Fruit fly (Drosophila melanogaster) whole organism, embryonic: Measurements from ENCODE around the gene fz3.

ENCODE experiments used
- CG11398 ChIP-seq: fragments of 200-800 bp; sonication (Bioruptor generic); optimal IDR thresholded peaks from 2 replicates; lab custom pipeline; 2016; ENCODE audit warnings: missing biosample characterization, missing genetic modification characterization
- CG12391 ChIP-seq: fragments of 200-800 bp; sonication (Bioruptor generic); optimal IDR thresholded peaks from 3 replicates; lab custom pipeline; 2018; ENCODE audit warnings: missing biosample characterization, mild to moderate bottlenecking, missing genetic modification characterization, moderate library complexity
- CG12769 ChIP-seq: fragments of 200-800 bp; sonication (Bioruptor generic); optimal IDR thresholded peaks from 2 replicates; lab custom pipeline; 2019; ENCODE audit warnings: missing biosample characterization, mild to moderate bottlenecking, missing genetic modification characterization, moderate library complexity
- CG13296 ChIP-seq: fragments of 200-800 bp; sonication (Bioruptor generic); optimal IDR thresholded peaks from 3 replicates; lab custom pipeline; 2018; ENCODE audit warnings: missing biosample characterization, mild to moderate bottlenecking, missing genetic modification characterization
- CG13624 ChIP-seq: fragments of 200-800 bp; sonication (Bioruptor generic); optimal IDR thresholded peaks from 2 replicates; lab custom pipeline; 2016; ENCODE audit warnings: missing biosample characterization, missing genetic modification characterization
- CG13894 ChIP-seq: fragments of 200-800 bp; sonication (Bioruptor generic); optimal IDR thresholded peaks from 3 replicates; lab custom pipeline; 2018; ENCODE audit warnings: missing biosample characterization, mild to moderate bottlenecking, missing genetic modification characterization, moderate library complexity
- CG14860 ChIP-seq: fragments of 200-800 bp; sonication (Bioruptor generic); IDR thresholded peaks from 3 replicates; pipeline ENCODE4 v1.3.6; 2022; ENCODE audit warnings: missing biosample characterization, missing genetic modification characterization; ENCODE audit not compliant: partially characterized antibody
- CG15601 ChIP-seq: fragments of 200-800 bp; sonication (Bioruptor generic); optimal IDR thresholded peaks from 3 replicates; lab custom pipeline; 2019; ENCODE audit warnings: missing biosample characterization, mild to moderate bottlenecking, missing genetic modification characterization, moderate library complexity
- CG17186 ChIP-seq: fragments of 200-800 bp; sonication (Bioruptor generic); optimal IDR thresholded peaks from 3 replicates; lab custom pipeline; 2017; ENCODE audit warnings: missing biosample characterization, missing genetic modification reagents, missing genetic modification characterization
- CG2889 ChIP-seq: fragments of 200-800 bp; sonication (Bioruptor generic); IDR thresholded peaks from 3 replicates; pipeline ENCODE4 v1.3.6; 2022; ENCODE audit warnings: missing biosample characterization, missing genetic modification characterization
- CG31224 ChIP-seq: fragments of 200-800 bp; sonication (Bioruptor generic); IDR thresholded peaks from 2 replicates; pipeline ENCODE4 v1.3.6; 2022; ENCODE audit warnings: missing biosample characterization, missing genetic modification characterization
- CG3407 ChIP-seq: fragments of 200-800 bp; sonication (Bioruptor generic); optimal IDR thresholded peaks from 2 replicates; lab custom pipeline; 2018; ENCODE audit warnings: missing biosample characterization, mild to moderate bottlenecking, missing genetic modification characterization
- CG5245 ChIP-seq: fragments of 200-800 bp; sonication (Bioruptor generic); optimal IDR thresholded peaks from 3 replicates; lab custom pipeline; 2016; ENCODE audit warnings: missing biosample characterization, missing genetic modification characterization
- CG8924 ChIP-seq: fragments of 200-800 bp; optimal IDR thresholded peaks from 3 replicates; lab custom pipeline; 2019; ENCODE audit warnings: missing biosample characterization, mild to moderate bottlenecking, missing genetic modification characterization, moderate library complexity
- D19A ChIP-seq: fragments of 200-800 bp; optimal IDR thresholded peaks from 3 replicates; lab custom pipeline; 2019; ENCODE audit warnings: missing biosample characterization, mild to moderate bottlenecking, missing genetic modification characterization, moderate library complexity
- Deaf1 ChIP-seq: fragments of 200-800 bp; optimal IDR thresholded peaks from 3 replicates; lab custom pipeline; 2019; ENCODE audit warnings: missing biosample characterization, mild to moderate bottlenecking, missing genetic modification characterization, moderate library complexity
- Dref ChIP-seq: fragments of 200-800 bp; sonication (Bioruptor generic); IDR thresholded peaks from 2 replicates; pipeline ENCODE4 v1.3.6; 2022; ENCODE audit warnings: missing biosample characterization, missing genetic modification characterization
- Gsc ChIP-seq: fragments of 200-800 bp; sonication (Bioruptor generic); IDR thresholded peaks from 2 replicates; pipeline ENCODE4 v1.3.6; 2022; ENCODE audit warnings: missing biosample characterization, missing genetic modification characterization
- HLH4C ChIP-seq: fragments of 200-800 bp; sonication (Bioruptor generic); IDR thresholded peaks from 3 replicates; pipeline ENCODE4 v1.3.6; 2022; ENCODE audit warnings: missing biosample characterization, missing genetic modification characterization; ENCODE audit not compliant: partially characterized antibody
- Hmr ChIP-seq: fragments of 200-800 bp; sonication (Bioruptor generic); optimal IDR thresholded peaks from 3 replicates; lab custom pipeline; 2017; ENCODE audit warnings: mild to moderate bottlenecking, missing biosample characterization, missing genetic modification reagents, missing genetic modification characterization
- Hr3 ChIP-seq: fragments of 200-800 bp; sonication (Bioruptor generic); optimal IDR thresholded peaks from 3 replicates; lab custom pipeline; 2016; ENCODE audit warnings: missing biosample characterization, missing genetic modification characterization
- Jarid2 ChIP-seq: fragments of 200-800 bp; sonication (Bioruptor generic); optimal IDR thresholded peaks from 3 replicates; lab custom pipeline; 2017; ENCODE audit warnings: mild to moderate bottlenecking, missing biosample characterization, missing genetic modification reagents, missing genetic modification characterization
- Mrtf ChIP-seq: fragments of 200-800 bp; sonication (Bioruptor generic); IDR thresholded peaks from 3 replicates; pipeline ENCODE4 v1.3.6; 2022; ENCODE audit warnings: missing biosample characterization, missing genetic modification characterization
- Myb ChIP-seq: fragments of 200-800 bp; sonication (Bioruptor generic); optimal IDR thresholded peaks from 2 replicates; lab custom pipeline; 2016; ENCODE audit warnings: missing biosample characterization, missing genetic modification characterization
- Trl ChIP-seq, 3 experiments: fragments of >200 bp in 2 of 3; fragments of 200-800 bp in 1 of 3; sonication (Bioruptor generic) in 1 of 3; optimal IDR thresholded peaks; 2 replicates in 1 of 3; 3 replicates in 2 of 3; lab custom pipeline; 2016 to 2017; ENCODE audit warnings: missing biosample characterization in 1 of 3, missing genetic modification characterization in 1 of 3
- ac ChIP-seq: fragments of 200-800 bp; sonication (Bioruptor generic); optimal IDR thresholded peaks from 3 replicates; lab custom pipeline; 2017; ENCODE audit warnings: missing biosample characterization, mild to moderate bottlenecking, missing genetic modification characterization
- cg ChIP-seq: fragments of 200-800 bp; sonication (Bioruptor generic); optimal IDR thresholded peaks from 3 replicates; lab custom pipeline; 2019; ENCODE audit warnings: missing biosample characterization, mild to moderate bottlenecking, missing genetic modification characterization, moderate library complexity
- ci ChIP-seq: fragments of 200-800 bp; sonication (Bioruptor generic); IDR thresholded peaks from 3 replicates; pipeline ENCODE4 v1.3.6; 2022; ENCODE audit warnings: missing biosample characterization, missing genetic modification characterization
- corto ChIP-seq: fragments of 200-800 bp; sonication (Bioruptor generic); optimal IDR thresholded peaks from 2 replicates; lab custom pipeline; 2016; ENCODE audit warnings: missing biosample characterization, mild to moderate bottlenecking, missing genetic modification characterization, moderate library complexity
- dimm ChIP-seq: fragments of 200-800 bp; sonication (Bioruptor generic); IDR thresholded peaks from 2 replicates; pipeline ENCODE4 v1.3.6; 2022; ENCODE audit warnings: missing biosample characterization, missing genetic modification characterization
- dm ChIP-seq: fragments of 200-800 bp; sonication (Bioruptor generic); optimal IDR thresholded peaks from 3 replicates; lab custom pipeline; 2016; ENCODE audit warnings: missing biosample characterization, missing genetic modification characterization
- dmrt11E ChIP-seq: fragments of 200-800 bp; sonication (Bioruptor generic); optimal IDR thresholded peaks from 3 replicates; lab custom pipeline; 2018; ENCODE audit warnings: missing biosample characterization, mild to moderate bottlenecking, missing genetic modification characterization, moderate library complexity
- exex ChIP-seq: fragments of 200-800 bp; sonication (Bioruptor generic); optimal IDR thresholded peaks from 4 replicates; lab custom pipeline; 2018; ENCODE audit warnings: missing biosample characterization, mild to moderate bottlenecking, missing genetic modification characterization, moderate library complexity
- ftz-f1 ChIP-seq: fragments of 200-800 bp; sonication (Bioruptor generic); optimal IDR thresholded peaks from 2 replicates; lab custom pipeline; 2016; ENCODE audit warnings: missing biosample characterization, missing genetic modification characterization
- fu2 ChIP-seq: fragments of 200-800 bp; sonication (Bioruptor generic); optimal IDR thresholded peaks from 2 replicates; lab custom pipeline; 2016; ENCODE audit warnings: missing biosample characterization, missing genetic modification characterization
- gcm ChIP-seq: fragments of 200-800 bp; sonication (Bioruptor generic); optimal IDR thresholded peaks from 2 replicates; lab custom pipeline; 2019; ENCODE audit warnings: missing biosample characterization, mild to moderate bottlenecking, missing genetic modification characterization, moderate library complexity
- grau ChIP-seq: fragments of 200-800 bp; optimal IDR thresholded peaks from 3 replicates; lab custom pipeline; 2019; ENCODE audit warnings: missing biosample characterization, mild to moderate bottlenecking, missing genetic modification characterization, moderate library complexity
- hbn ChIP-seq: fragments of 200-800 bp; sonication (Bioruptor generic); IDR thresholded peaks from 2 replicates; pipeline ENCODE4 v1.3.6; 2022; ENCODE audit warnings: missing biosample characterization, missing genetic modification characterization; ENCODE audit not compliant: partially characterized antibody
- inv ChIP-seq: fragments of 200-800 bp; sonication (Bioruptor generic); IDR thresholded peaks from 2 replicates; pipeline ENCODE4 v1.3.6; 2022; ENCODE audit warnings: missing biosample characterization, missing genetic modification characterization; ENCODE audit not compliant: partially characterized antibody
- kni ChIP-seq: fragments of 200-800 bp; sonication (Bioruptor generic); optimal IDR thresholded peaks from 3 replicates; lab custom pipeline; 2017; ENCODE audit warnings: mild to moderate bottlenecking, missing biosample characterization, missing genetic modification reagents, missing genetic modification characterization
- knrl ChIP-seq: fragments of 200-800 bp; sonication (Bioruptor generic); IDR thresholded peaks from 3 replicates; pipeline ENCODE4 v1.3.6; 2022; ENCODE audit warnings: missing biosample characterization, missing genetic modification characterization; ENCODE audit not compliant: partially characterized antibody
- lov ChIP-seq, 2 experiments: fragments of 200-800 bp in 1 of 2; fragments of >200 bp in 1 of 2; sonication (Bioruptor generic) in 1 of 2; IDR thresholded peaks in 1 of 2; optimal IDR thresholded peaks in 1 of 2; 2 replicates in 1 of 2; 3 replicates in 1 of 2; pipeline versions ENCODE4 v1.3.6 to Lab custom; 2017 to 2022; ENCODE audit warnings: missing biosample characterization in 1 of 2, missing genetic modification characterization in 1 of 2
- nerfin-2 ChIP-seq: fragments of 200-800 bp; sonication (Bioruptor generic); IDR thresholded peaks from 2 replicates; pipeline ENCODE4 v1.3.6; 2022; ENCODE audit warnings: missing biosample characterization, missing genetic modification characterization; ENCODE audit not compliant: partially characterized antibody
- oc ChIP-seq: fragments of 200-800 bp; sonication (Bioruptor generic); optimal IDR thresholded peaks from 2 replicates; lab custom pipeline; 2018; ENCODE audit warnings: missing biosample characterization, mild to moderate bottlenecking, missing genetic modification characterization, moderate library complexity
- sqz ChIP-seq: fragments of 200-800 bp; sonication (Bioruptor generic); optimal IDR thresholded peaks from 3 replicates; lab custom pipeline; 2018; ENCODE audit warnings: missing biosample characterization, mild to moderate bottlenecking, missing genetic modification characterization
- tin ChIP-seq: fragments of 200-800 bp; sonication (Bioruptor generic); optimal IDR thresholded peaks from 3 replicates; lab custom pipeline; 2016; ENCODE audit warnings: missing biosample characterization, missing genetic modification characterization
- trh ChIP-seq: fragments of 200-800 bp; sonication (Bioruptor generic); optimal IDR thresholded peaks from 2 replicates; lab custom pipeline; 2016; ENCODE audit warnings: missing biosample characterization, missing genetic modification characterization
- unc-4 ChIP-seq: fragments of 200-800 bp; sonication (Bioruptor generic); IDR thresholded peaks from 2 replicates; pipeline ENCODE4 v1.3.6; 2022; ENCODE audit warnings: missing biosample characterization, missing genetic modification characterization; ENCODE audit not compliant: partially characterized antibody

fz3 gene

dm6 chrX:769639-770124 lies at the start of gene fz3 (continued):
- no peak for TF ChIP-seq Hr3 (GFP tag; lab: Kevin White, UChicago)
- TF ChIP-seq CG12769 (tag; lab: Kevin White, UChicago): peak; percentile 49
- peak; percentile 57 for TF ChIP-seq Deaf1
- TF ChIP-seq Jarid2: peak; percentile 91
- TF ChIP-seq Mrtf (GFP tag; lab: Robert Waterston, UW): no peak
- no peak for TF ChIP-seq dimm (GFP tag; lab: Robert Waterston, UW)
- TF ChIP-seq HLH4C (GFP tag; lab: Robert Waterston, UW): peak; percentile 85
- peak; percentile 7 for TF ChIP-seq dm
- TF ChIP-seq inv (GFP tag; lab: Robert Waterston, UW): peak; percentile 71
- peak; percentile 6 for TF ChIP-seq oc (tag; lab: Kevin White, UChicago)
- TF ChIP-seq ci (GFP tag; lab: Robert Waterston, UW): peak; percentile 68; the same call in 1 of the 3 replicates
- TF ChIP-seq cg (GFP tag; lab: Kevin White, UChicago): no peak
- TF ChIP-seq CG14860 (GFP tag; lab: Robert Waterston, UW): peak; percentile 81
- TF ChIP-seq Gsc (GFP tag; lab: Robert Waterston, UW): no peak
- TF ChIP-seq Hmr (GFP tag; lab: Kevin White, UChicago): peak; percentile 27
- TF ChIP-seq ac (GFP tag; lab: Kevin White, UChicago): peak; percentile 11
- TF ChIP-seq CG31224 (GFP tag; lab: Robert Waterston, UW): peak; percentile 23; the same call in 1 of the 2 replicates
- TF ChIP-seq CG8924 (tag; lab: Kevin White, UChicago): no peak
- TF ChIP-seq hbn (GFP tag; lab: Robert Waterston, UW): peak; percentile 83
- TF ChIP-seq trh (GFP tag; lab: Kevin White, UChicago): no peak
- TF ChIP-seq CG13296 (GFP tag; lab: Kevin White, UChicago): peak; percentile 9
- TF ChIP-seq Trl (optimal IDR thresholded peaks at IDR 0.05; lab: Kevin White, UChicago): no peak
- TF ChIP-seq Trl (GFP tag; optimal IDR thresholded peaks at IDR 0.05; lab: Kevin White, UChicago): no peak
- peak; percentile 29 for TF ChIP-seq CG13894 (tag; lab: Kevin White, UChicago)
- TF ChIP-seq fu2 (GFP tag; lab: Kevin White, UChicago): no peak
- peak; percentile 38 for TF ChIP-seq gcm
- peak; percentile 84 for TF ChIP-seq Dref (GFP tag; lab: Robert Waterston, UW)
- no peak for TF ChIP-seq CG5245
- peak; percentile 51 for TF ChIP-seq corto (GFP tag; lab: Kevin White, UChicago)
- TF ChIP-seq sqz (GFP tag; lab: Kevin White, UChicago): peak; percentile 21
- no peak for TF ChIP-seq CG2889 (GFP tag; lab: Robert Waterston, UW)
- TF ChIP-seq exex (tag; lab: Kevin White, UChicago): peak; percentile 10
- no peak for TF ChIP-seq tin (GFP tag; lab: Kevin White, UChicago)
- no peak for TF ChIP-seq lov (optimal IDR thresholded peaks at IDR 0.05; lab: Kevin White, UChicago)
- TF ChIP-seq lov (GFP tag; IDR thresholded peaks at IDR 0.05; lab: Robert Waterston, UW): no peak
- TF ChIP-seq kni (GFP tag; lab: Kevin White, UChicago): peak; percentile 36
- TF ChIP-seq CG12391 (tag; lab: Kevin White, UChicago): peak; percentile 34
- peak; percentile 21 for TF ChIP-seq CG17186 (GFP tag; lab: Kevin White, UChicago)
- peak; percentile 33 for TF ChIP-seq Myb (GFP tag; lab: Kevin White, UChicago)
- no peak for TF ChIP-seq CG11398 (GFP tag; lab: Kevin White, UChicago)
- TF ChIP-seq D19A (tag; lab: Kevin White, UChicago): peak; percentile 23
- peak; percentile 22 for TF ChIP-seq grau (tag; lab: Kevin White, UChicago)
- TF ChIP-seq CG15601 (tag; lab: Kevin White, UChicago): peak; percentile 23
- no peak for TF ChIP-seq CG3407 (GFP tag; lab: Kevin White, UChicago)
- TF ChIP-seq ftz-f1 (GFP tag; lab: Kevin White, UChicago): no peak
- TF ChIP-seq knrl (GFP tag; lab: Robert Waterston, UW): peak; percentile 81
- TF ChIP-seq unc-4 (GFP tag; lab: Robert Waterston, UW): peak; percentile 88
- peak; percentile 24 for TF ChIP-seq dmrt11E (tag; lab: Kevin White, UChicago)
- TF ChIP-seq nerfin-2 (GFP tag; lab: Robert Waterston, UW): peak; percentile 73
- TF ChIP-seq CG13624 (GFP tag; lab: Kevin White, UChicago): peak; percentile 13
